Fruit fly (Drosophila melanogaster): ENCODE measurements around the gene Bdbt.

- no peak for TF ChIP-seq ey (GFP tag; optimal IDR thresholded peaks at IDR 0.05)
- TF ChIP-seq GATAd (GFP tag; optimal IDR thresholded peaks at IDR 0.05): no peak
- TF ChIP-seq lola (GFP tag; optimal IDR thresholded peaks at IDR 0.05): no peak
- no peak for TF ChIP-seq HLH106 (tag; optimal IDR thresholded peaks at IDR 0.05)
Measured at dm6 chr3R:21069742-21070141, 48.9 kb downstream of the Bdbt start.
